Worm (Caenorhabditis elegans) whole organism, early embryonic: ENCODE results near the gene srx-67.

ENCODE experiments used
- B0310.2 ChIP-seq: sonication (generic microtip); optimal IDR thresholded peaks from 2 replicates; lab custom pipeline; 2016; ENCODE audit warnings: mild to moderate bottlenecking, missing genetic modification characterization, missing compliant biosample characterization
- F13C5.2 ChIP-seq: sonication (generic microtip); optimal IDR thresholded peaks from 2 replicates; lab custom pipeline; 2017; ENCODE audit warnings: mild to moderate bottlenecking, missing genetic modification characterization, inconsistent platforms, missing compliant biosample characterization
- aly-1 ChIP-seq: sonication (generic microtip); optimal IDR thresholded peaks from 2 replicates; lab custom pipeline; 2016; ENCODE audit warnings: missing genetic modification characterization, missing compliant biosample characterization
- ama-1 ChIP-seq: fragments of 150-350 bp; optimal IDR thresholded peaks from 2 replicates; lab custom pipeline; 2014
- ceh-13 ChIP-seq: fragments of 200-800 bp; sonication (Bioruptor generic); optimal IDR thresholded peaks from 2 replicates; lab custom pipeline; 2018; ENCODE audit warnings: mild to moderate bottlenecking, missing genetic modification characterization, missing compliant biosample characterization
- ceh-36 ChIP-seq: sonication (generic microtip); optimal IDR thresholded peaks from 2 replicates; lab custom pipeline; 2016; ENCODE audit warnings: missing genetic modification characterization, inconsistent platforms, missing compliant biosample characterization
- ets-7 ChIP-seq: sonication (generic microtip); optimal IDR thresholded peaks from 2 replicates; lab custom pipeline; 2016; ENCODE audit warnings: missing genotype, missing genetic modification characterization, missing compliant biosample characterization
- flt-1 ChIP-seq: fragments of 200-800 bp; sonication (Bioruptor generic); IDR thresholded peaks from 2 replicates; pipeline ENCODE4 v1.3.6; 2022; ENCODE audit warnings: missing genetic modification characterization, missing compliant biosample characterization
- hmbx-1 ChIP-seq: sonication (generic microtip); optimal IDR thresholded peaks from 2 replicates; lab custom pipeline; 2016; ENCODE audit warnings: mild to moderate bottlenecking, missing genetic modification characterization, missing compliant biosample characterization
- hmg-4 ChIP-seq: fragments of 200-800 bp; sonication (Bioruptor generic); optimal IDR thresholded peaks from 2 replicates; lab custom pipeline; 2018; ENCODE audit warnings: mild to moderate bottlenecking, missing genetic modification characterization, missing compliant biosample characterization
- hnd-1 ChIP-seq: sonication (generic microtip); optimal IDR thresholded peaks from 2 replicates; lab custom pipeline; 2016; ENCODE audit warnings: missing genetic modification characterization, missing compliant biosample characterization
- pes-1 ChIP-seq: fragments of 200-800 bp; sonication (Bioruptor generic); IDR thresholded peaks from 2 replicates; pipeline ENCODE4 v1.3.6; 2022; ENCODE audit warnings: missing genetic modification reagents, missing genetic modification characterization, missing compliant biosample characterization
- scrt-1 ChIP-seq: fragments of 200-800 bp; sonication (Bioruptor generic); IDR thresholded peaks from 2 replicates; pipeline ENCODE4 v1.3.6; 2022; ENCODE audit warnings: missing genetic modification characterization, missing compliant biosample characterization
- sea-1 ChIP-seq: fragments of 200-800 bp; sonication (Bioruptor generic); conservative IDR thresholded peaks from 2 replicates; pipeline ENCODE4 v1.3.6; 2022; ENCODE audit warnings: missing genetic modification characterization, missing compliant biosample characterization
- tbx-11 ChIP-seq: fragments of 200-800 bp; sonication (Bioruptor generic); IDR thresholded peaks from 2 replicates; pipeline ENCODE4 v1.3.6; 2022; ENCODE audit warnings: missing genetic modification characterization, missing compliant biosample characterization
- tbx-37 ChIP-seq: fragments of 200-800 bp; sonication (Bioruptor generic); conservative IDR thresholded peaks from 2 replicates; pipeline ENCODE4 v1.3.6; 2022; ENCODE audit warnings: missing genetic modification reagents, missing genetic modification characterization, missing compliant biosample characterization
- tra-4 ChIP-seq: sonication (generic microtip); optimal IDR thresholded peaks from 2 replicates; lab custom pipeline; 2017; ENCODE audit warnings: missing genetic modification characterization, missing compliant biosample characterization

The srx-67 gene

DNA sequence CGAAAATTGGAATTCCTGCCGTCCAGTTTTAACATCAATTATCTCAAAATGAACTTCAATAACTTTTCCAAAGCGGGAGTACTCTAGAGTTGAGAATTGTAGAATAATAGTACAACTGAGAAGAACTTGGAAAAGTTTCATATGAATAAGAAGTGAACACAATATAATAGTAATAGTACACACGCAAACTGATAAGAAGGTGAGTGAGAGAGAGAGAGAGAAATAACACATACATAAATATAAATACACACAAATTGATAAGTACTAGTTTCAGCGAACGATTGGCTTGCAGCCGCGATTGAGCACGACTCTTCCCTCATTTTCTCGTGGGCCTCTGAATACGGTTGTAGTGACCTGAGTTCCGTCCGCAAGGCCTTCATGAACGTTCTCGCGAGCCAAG is 27.5 kb upstream of the srx-67 start, which contains the start of gene C17E7.13:
Gene C17E7.13 (minus strand): TSS at position 176 of the 400 bp plus-strand sequence.
- TF ChIP-seq tbx-11 (no peak), ama-1 (lab: Kevin White, UChicago) (no peak), hmbx-1 (tag; lab: Kevin White, UChicago) (no peak), scrt-1 (GFP tag; lab: Robert Waterston, UW) (no peak), hmg-4 (no peak), F13C5.2 (tag; lab: Kevin White, UChicago) (no peak), hnd-1 (tag; lab: Kevin White, UChicago) (no peak), tbx-37 (no peak), ets-7 (tag; lab: Kevin White, UChicago) (no peak), tra-4 (tag; lab: Kevin White, UChicago) (no peak), aly-1 (no peak), sea-1 (no peak), B0310.2 (no peak), pes-1 (GFP tag; lab: Robert Waterston, UW) (no peak), ceh-36 (tag; lab: Kevin White, UChicago) (no peak), flt-1 (GFP tag; lab: Robert Waterston, UW) (no peak), ceh-13 (GFP tag; lab: Kevin White, UChicago) (no peak)

DNA sequence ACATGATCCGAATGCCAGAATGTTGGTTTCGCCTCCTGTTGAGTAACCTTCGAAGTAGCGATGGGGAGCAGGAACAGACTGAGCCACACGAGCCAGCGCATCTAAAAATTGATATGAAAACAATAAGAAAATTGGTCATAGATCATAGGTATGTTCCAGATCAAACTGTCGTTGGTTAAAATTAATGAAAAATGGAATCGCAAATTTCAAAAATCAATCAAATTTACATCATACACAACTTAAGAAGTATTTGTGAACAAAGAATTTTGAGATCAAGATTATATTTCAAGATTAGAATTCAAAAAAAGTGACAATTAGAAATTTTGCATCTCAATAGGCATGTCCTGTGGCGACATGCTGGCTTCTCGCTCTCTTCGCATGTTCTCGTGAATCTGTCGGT is 25.8 kb upstream of the srx-67 start, which contains the start of gene C17E7.9:
Gene C17E7.9 (minus strand): TSS at position 101 of the 400 bp plus-strand sequence.
- TF ChIP-seq B0310.2 (no peak), aly-1 (no peak), ceh-13 (GFP tag; lab: Kevin White, UChicago) (no peak), ets-7 (tag; lab: Kevin White, UChicago) (no peak), hmbx-1 (tag; lab: Kevin White, UChicago) (no peak), tbx-11 (no peak), tra-4 (tag; lab: Kevin White, UChicago) (no peak), ama-1 (lab: Kevin White, UChicago) (no peak), hnd-1 (tag; lab: Kevin White, UChicago) (no peak), ceh-36 (tag; lab: Kevin White, UChicago) (no peak), hmg-4 (no peak)

DNA sequence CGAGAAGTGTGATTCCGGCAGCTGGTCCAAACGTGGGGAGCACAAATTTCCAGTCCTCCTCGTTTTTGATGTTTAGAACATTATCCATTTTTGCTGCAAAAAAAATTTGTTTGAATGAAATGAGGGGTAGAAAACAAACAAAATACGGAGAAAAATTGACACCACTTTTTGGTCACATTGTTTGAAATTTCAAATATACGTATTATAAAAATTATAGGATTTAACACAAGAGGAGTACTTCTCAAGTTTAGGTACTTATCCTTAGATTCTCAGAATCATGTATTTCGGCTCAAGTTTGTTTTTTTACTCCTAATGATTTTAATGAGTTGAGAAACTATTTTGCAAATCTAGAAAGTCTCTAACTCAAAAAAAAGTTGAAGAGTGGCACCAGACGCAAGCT is 24.7 kb upstream of the srx-67 start, which contains the start of gene C17E7.12:
Gene C17E7.12 (minus strand): TSS at position 101 of the 400 bp plus-strand sequence.
- TF ChIP-seq flt-1 (GFP tag; lab: Robert Waterston, UW), result no peak
- TF ChIP-seq hnd-1 (tag; lab: Kevin White, UChicago), result no peak
- no peak for TF ChIP-seq aly-1
- TF ChIP-seq sea-1, result no peak
- no peak for TF ChIP-seq hmbx-1 (tag; lab: Kevin White, UChicago)
- TF ChIP-seq tra-4 (tag; lab: Kevin White, UChicago), result no peak
- TF ChIP-seq ceh-13 (GFP tag; lab: Kevin White, UChicago), result no peak
- no peak for TF ChIP-seq ets-7 (tag; lab: Kevin White, UChicago)
- TF ChIP-seq ama-1 (lab: Kevin White, UChicago), result no peak
- TF ChIP-seq hmg-4, result no peak
- TF ChIP-seq scrt-1 (GFP tag; lab: Robert Waterston, UW), result no peak
- no peak for TF ChIP-seq F13C5.2 (tag; lab: Kevin White, UChicago)
- TF ChIP-seq tbx-37, result no peak
- no peak for TF ChIP-seq ceh-36 (tag; lab: Kevin White, UChicago)
- no peak for TF ChIP-seq pes-1 (GFP tag; lab: Robert Waterston, UW)
- TF ChIP-seq tbx-11, result no peak
- TF ChIP-seq B0310.2, result no peak

DNA sequence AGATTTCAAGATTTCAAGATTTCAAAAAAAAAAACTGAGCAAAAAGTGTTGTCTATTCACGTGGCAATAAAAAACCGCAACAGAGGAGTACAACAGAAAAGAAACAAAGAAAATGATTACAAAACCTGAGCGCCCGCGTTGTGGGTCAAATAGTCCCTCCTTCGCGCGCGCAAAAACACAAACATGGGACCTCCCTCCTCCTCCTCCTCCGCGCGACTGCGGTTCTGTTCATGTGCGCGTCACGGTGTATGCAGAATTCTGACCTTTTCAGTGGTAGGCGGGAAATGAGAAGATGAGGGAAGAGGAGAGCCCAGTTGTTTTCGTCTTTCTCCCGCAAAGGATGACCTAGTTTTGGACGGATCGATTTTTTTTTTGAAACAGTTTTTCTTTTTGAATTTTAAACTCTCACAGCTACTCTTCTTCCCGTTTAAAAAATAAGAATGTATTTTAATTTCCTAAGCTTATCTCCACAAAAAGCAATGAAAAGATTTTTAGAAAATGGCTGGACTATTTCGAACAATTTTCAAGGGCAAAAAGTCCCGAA is 24.1 kb upstream of the srx-67 start, which contains the start of gene C17E7.4:
Gene C17E7.4 (plus strand): TSS at position 494 of the 544 bp plus-strand sequence.
- TF ChIP-seq F13C5.2 (tag; lab: Kevin White, UChicago), result no peak
- no peak for TF ChIP-seq ama-1 (lab: Kevin White, UChicago)
- TF ChIP-seq ceh-36 (tag; lab: Kevin White, UChicago), result no peak
- no peak for TF ChIP-seq pes-1 (GFP tag; lab: Robert Waterston, UW)
- TF ChIP-seq ets-7 (tag; lab: Kevin White, UChicago), result no peak
- no peak for TF ChIP-seq tbx-11

DNA sequence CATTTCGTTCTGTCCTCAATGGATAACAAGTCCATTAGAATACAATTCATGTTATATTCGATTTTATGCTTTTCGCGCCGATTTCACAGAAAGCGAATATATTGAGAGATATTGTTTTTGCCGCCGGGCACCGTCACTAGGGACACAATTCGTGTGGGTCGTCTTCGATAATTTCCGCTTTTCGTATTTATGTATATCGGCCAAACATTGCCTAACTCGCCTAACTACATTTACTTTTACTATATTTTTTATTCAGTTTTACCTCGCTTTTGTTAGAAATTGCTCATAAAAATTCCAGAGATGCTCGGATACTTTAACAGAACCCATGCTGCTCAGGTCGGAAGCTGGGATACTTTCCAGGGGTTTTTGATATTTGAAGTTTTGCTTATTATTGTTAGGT is 21.9 kb upstream of the srx-67 start, which contains the start of gene sre-9:
Gene sre-9 (plus strand): TSS at position 301 of the 400 bp plus-strand sequence.
- TF ChIP-seq hmg-4 (no peak), ama-1 (lab: Kevin White, UChicago) (no peak), ceh-36 (tag; lab: Kevin White, UChicago) (no peak), F13C5.2 (tag; lab: Kevin White, UChicago) (no peak), aly-1 (no peak)

DNA sequence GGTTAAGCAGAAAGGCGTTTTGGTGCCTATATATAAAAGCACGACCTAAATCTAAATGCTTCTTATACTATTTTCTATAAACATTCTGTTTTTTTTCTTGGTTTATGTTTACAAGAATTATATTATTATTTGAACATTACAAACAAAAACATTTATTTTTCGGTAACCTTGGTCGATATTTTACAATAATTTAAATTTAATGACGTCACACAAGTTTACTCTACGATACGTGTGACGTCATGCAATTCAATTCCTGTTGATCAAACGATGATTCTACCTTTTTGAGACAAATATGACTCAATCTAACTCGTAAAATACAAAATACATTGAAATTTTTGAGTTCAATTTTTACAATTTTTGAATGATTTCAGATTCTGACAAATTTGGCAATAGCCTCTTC is 20.6 kb upstream of the srx-67 start:
- no peak for TF ChIP-seq ceh-36 (tag; lab: Kevin White, UChicago)
- TF ChIP-seq B0310.2, result no peak
- TF ChIP-seq tbx-11, result no peak
- no peak for TF ChIP-seq hmbx-1 (tag; lab: Kevin White, UChicago)
- TF ChIP-seq ceh-13 (GFP tag; lab: Kevin White, UChicago), result no peak
- TF ChIP-seq ets-7 (tag; lab: Kevin White, UChicago), result no peak
- no peak for TF ChIP-seq pes-1 (GFP tag; lab: Robert Waterston, UW)
- TF ChIP-seq hnd-1 (tag; lab: Kevin White, UChicago), result no peak

DNA sequence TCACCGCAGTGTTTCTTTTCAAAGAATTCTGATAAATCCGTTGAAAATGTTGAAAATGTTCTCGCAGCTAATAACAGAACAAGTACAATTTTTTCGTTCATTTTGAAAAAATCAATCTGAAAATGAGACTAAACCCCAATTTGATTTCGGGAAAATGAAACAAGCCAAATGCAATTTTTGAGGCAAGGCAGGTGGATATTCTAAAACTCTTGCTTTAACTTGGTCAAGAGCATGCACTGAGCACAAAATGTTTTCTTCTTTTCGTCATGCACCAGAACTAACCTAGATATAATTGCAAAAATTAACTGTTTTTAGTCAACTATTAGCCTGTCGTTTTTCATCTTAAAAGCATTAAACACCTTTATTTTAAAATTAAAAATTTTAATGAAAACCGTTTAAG is 16.5 kb upstream of the srx-67 start, which contains the start of gene irld-22:
Gene irld-22 (minus strand): TSS at position 101 of the 400 bp plus-strand sequence.
- no peak for TF ChIP-seq scrt-1 (GFP tag; lab: Robert Waterston, UW)
- TF ChIP-seq hnd-1 (tag; lab: Kevin White, UChicago), result no peak
- TF ChIP-seq tbx-11, result no peak
- no peak for TF ChIP-seq hmbx-1 (tag; lab: Kevin White, UChicago)
- TF ChIP-seq pes-1 (GFP tag; lab: Robert Waterston, UW), result no peak
- TF ChIP-seq flt-1 (GFP tag; lab: Robert Waterston, UW), result no peak
